Worm (Caenorhabditis elegans) whole organism, L2 larva: ENCODE data around the gene fbxc-47.

Experiments used
- F13H6.1 ChIP-seq: sonication (generic microtip); optimal IDR thresholded peaks from 2 replicates; lab custom pipeline; 2016; ENCODE audit warnings: missing genetic modification characterization, missing compliant biosample characterization
- R02D3.7 ChIP-seq: fragments of 150-350 bp; optimal IDR thresholded peaks from 2 replicates; lab custom pipeline; 2014; ENCODE audit warnings: missing biosample characterization, missing genetic modification characterization
- Y55F3AM.14 ChIP-seq: fragments of 200-800 bp; sonication (Bioruptor generic); optimal IDR thresholded peaks from 2 replicates; lab custom pipeline; 2018; ENCODE audit warnings: mild to moderate bottlenecking, missing genetic modification characterization, missing compliant biosample characterization
- ZK546.5 ChIP-seq: sonication (generic microtip); optimal IDR thresholded peaks from 2 replicates; lab custom pipeline; 2017; ENCODE audit warnings: missing biosample characterization, missing genetic modification characterization
- alr-1 ChIP-seq: fragments of 150-350 bp; optimal IDR thresholded peaks from 2 replicates; lab custom pipeline; 2014; ENCODE audit warnings: missing biosample characterization, missing genetic modification characterization
- aly-2 ChIP-seq: fragments of 150-350 bp; optimal IDR thresholded peaks from 2 replicates; lab custom pipeline; 2014; ENCODE audit warnings: missing biosample characterization, missing genetic modification characterization
- ama-1 ChIP-seq: fragments of 150-350 bp; optimal IDR thresholded peaks from 2 replicates; lab custom pipeline; 2018; ENCODE audit warnings: inconsistent platforms
- blmp-1 ChIP-seq: sonication (generic microtip); optimal IDR thresholded peaks from 2 replicates; lab custom pipeline; 2017; ENCODE audit warnings: missing genetic modification characterization, mild to moderate bottlenecking, missing compliant biosample characterization, antibody characterized with exemption, moderate library complexity; ENCODE audit not compliant: insufficient read depth
- ceh-16 ChIP-seq: fragments of 150-350 bp; optimal IDR thresholded peaks from 2 replicates; lab custom pipeline; 2014; ENCODE audit warnings: missing biosample characterization, missing genetic modification characterization
- ceh-82 ChIP-seq: fragments of 150-350 bp; optimal IDR thresholded peaks from 2 replicates; lab custom pipeline; 2014; ENCODE audit warnings: missing biosample characterization, missing genetic modification characterization
- crh-2 ChIP-seq: sonication (generic microtip); optimal IDR thresholded peaks from 2 replicates; lab custom pipeline; 2017; ENCODE audit warnings: missing biosample characterization, missing genetic modification characterization
- dmd-4 ChIP-seq: sonication (generic microtip); optimal IDR thresholded peaks from 2 replicates; lab custom pipeline; 2017; ENCODE audit warnings: missing biosample characterization, missing genetic modification characterization
- egl-27 ChIP-seq: sonication (generic microtip); optimal IDR thresholded peaks from 3 replicates; lab custom pipeline; 2017; ENCODE audit warnings: missing biosample characterization, missing genetic modification reagents, missing genetic modification characterization
- elt-3 ChIP-seq: sonication (generic microtip); optimal IDR thresholded peaks from 2 replicates; lab custom pipeline; 2017; ENCODE audit warnings: missing biosample characterization, missing genetic modification characterization
- lin-11 ChIP-seq: fragments of 150-350 bp; sonication (generic microtip); optimal IDR thresholded peaks from 2 replicates; lab custom pipeline; 2014; ENCODE audit warnings: missing biosample characterization, missing genetic modification characterization, inconsistent platforms, mixed read lengths
- lin-13 ChIP-seq: fragments of 150-350 bp; optimal IDR thresholded peaks from 2 replicates; lab custom pipeline; 2014; ENCODE audit warnings: missing biosample characterization, missing genetic modification reagents, missing genetic modification characterization
- lin-39 ChIP-seq: fragments of 150-350 bp; optimal IDR thresholded peaks from 2 replicates; lab custom pipeline; 2014; ENCODE audit warnings: missing biosample characterization, missing genetic modification reagents, missing genetic modification characterization
- lsy-2 ChIP-seq, 2 experiments: fragments of 150-350 bp in 1 of 2; sonication (generic microtip) in 1 of 2; optimal IDR thresholded peaks; 2 replicates each; lab custom pipeline; 2014 to 2017; ENCODE audit warnings: missing biosample characterization in 2 of 2, missing genetic modification characterization in 2 of 2
- mab-5 ChIP-seq: fragments of 150-350 bp; optimal IDR thresholded peaks from 2 replicates; lab custom pipeline; 2014; ENCODE audit warnings: missing biosample characterization, missing genetic modification characterization
- mbf-1 ChIP-seq: sonication (generic microtip); optimal IDR thresholded peaks from 2 replicates; lab custom pipeline; 2017; ENCODE audit warnings: missing biosample characterization, missing genetic modification characterization
- mdl-1 ChIP-seq, 2 experiments: fragments of 150-350 bp in 1 of 2; sonication (generic microtip) in 1 of 2; optimal IDR thresholded peaks; 2 replicates each; lab custom pipeline; 2017; ENCODE audit warnings: missing biosample characterization in 2 of 2, missing genetic modification characterization in 2 of 2
- nhr-10 ChIP-seq: sonication (generic microtip); optimal IDR thresholded peaks from 2 replicates; lab custom pipeline; 2017; ENCODE audit warnings: missing biosample characterization, missing genetic modification characterization
- nhr-11 ChIP-seq: fragments of 150-350 bp; optimal IDR thresholded peaks from 2 replicates; lab custom pipeline; 2014; ENCODE audit warnings: missing biosample characterization, missing genetic modification characterization
- nhr-12 ChIP-seq: fragments of 150-350 bp; optimal IDR thresholded peaks from 2 replicates; lab custom pipeline; 2014; ENCODE audit warnings: missing biosample characterization, missing genetic modification characterization
- nhr-129 ChIP-seq: fragments of 150-350 bp; optimal IDR thresholded peaks from 2 replicates; lab custom pipeline; 2014; ENCODE audit warnings: missing biosample characterization, missing genetic modification characterization
- nhr-21 ChIP-seq: fragments of 150-350 bp; optimal IDR thresholded peaks from 2 replicates; lab custom pipeline; 2014; ENCODE audit warnings: missing biosample characterization, missing genetic modification characterization
- nhr-23 ChIP-seq: fragments of 150-350 bp; optimal IDR thresholded peaks from 2 replicates; lab custom pipeline; 2014; ENCODE audit warnings: missing biosample characterization, missing genetic modification reagents, missing genetic modification characterization
- nhr-237 ChIP-seq: fragments of 150-350 bp; optimal IDR thresholded peaks from 2 replicates; lab custom pipeline; 2014; ENCODE audit warnings: missing biosample characterization, missing genetic modification characterization
- nhr-25 ChIP-seq: fragments of 150-350 bp; sonication (generic microtip); optimal IDR thresholded peaks from 3 replicates; lab custom pipeline; 2014; ENCODE audit warnings: missing biosample characterization, missing genetic modification characterization
- nhr-77 ChIP-seq: fragments of 150-350 bp; optimal IDR thresholded peaks from 2 replicates; lab custom pipeline; 2014; ENCODE audit warnings: missing biosample characterization, missing genetic modification characterization
- peb-1 ChIP-seq: fragments of 150-350 bp; optimal IDR thresholded peaks from 2 replicates; lab custom pipeline; 2014; ENCODE audit warnings: missing biosample characterization, missing genetic modification characterization
- sem-4 ChIP-seq: fragments of 150-350 bp; optimal IDR thresholded peaks from 2 replicates; lab custom pipeline; 2014; ENCODE audit warnings: missing biosample characterization, missing genetic modification reagents, missing genetic modification characterization
- sma-3 ChIP-seq: sonication (generic microtip); optimal IDR thresholded peaks from 2 replicates; lab custom pipeline; 2016; ENCODE audit warnings: missing genetic modification reagents, missing genetic modification characterization, missing compliant biosample characterization
- sma-9 ChIP-seq, 2 experiments: fragments of 150-350 bp in 1 of 2; sonication (generic microtip) in 1 of 2; optimal IDR thresholded peaks; 2 replicates each; lab custom pipeline; 2014 to 2016; ENCODE audit warnings: missing genetic modification characterization in 2 of 2, mild to moderate bottlenecking in 1 of 2, missing biosample characterization in 1 of 2, missing compliant biosample characterization in 1 of 2, missing genetic modification reagents in 1 of 2, moderate library complexity in 1 of 2
- unc-39 ChIP-seq: fragments of 150-350 bp; optimal IDR thresholded peaks from 2 replicates; lab custom pipeline; 2014; ENCODE audit warnings: missing biosample characterization, missing genetic modification characterization
- unc-55 ChIP-seq: fragments of 150-350 bp; sonication (generic microtip); optimal IDR thresholded peaks from 3 replicates; lab custom pipeline; 2014; ENCODE audit warnings: missing biosample characterization, missing genetic modification reagents, missing genetic modification characterization
- unc-62 ChIP-seq: fragments of 150-350 bp; optimal IDR thresholded peaks from 2 replicates; lab custom pipeline; 2014; ENCODE audit warnings: missing biosample characterization, missing genetic modification reagents, missing genetic modification characterization
- zag-1 ChIP-seq: fragments of 150-350 bp; optimal IDR thresholded peaks from 2 replicates; lab custom pipeline; 2014; ENCODE audit warnings: missing biosample characterization, missing genetic modification characterization
- ztf-1 ChIP-seq: fragments of 200-800 bp; sonication (Bioruptor generic); conservative IDR thresholded peaks from 2 replicates; pipeline ENCODE4 v1.3.6; 2022; ENCODE audit warnings: missing genetic modification characterization, missing compliant biosample characterization
- ztf-4 ChIP-seq: fragments of 150-350 bp; optimal IDR thresholded peaks from 2 replicates; lab custom pipeline; 2014; ENCODE audit warnings: missing biosample characterization, missing genetic modification characterization

fbxc-47 gene

DNA sequence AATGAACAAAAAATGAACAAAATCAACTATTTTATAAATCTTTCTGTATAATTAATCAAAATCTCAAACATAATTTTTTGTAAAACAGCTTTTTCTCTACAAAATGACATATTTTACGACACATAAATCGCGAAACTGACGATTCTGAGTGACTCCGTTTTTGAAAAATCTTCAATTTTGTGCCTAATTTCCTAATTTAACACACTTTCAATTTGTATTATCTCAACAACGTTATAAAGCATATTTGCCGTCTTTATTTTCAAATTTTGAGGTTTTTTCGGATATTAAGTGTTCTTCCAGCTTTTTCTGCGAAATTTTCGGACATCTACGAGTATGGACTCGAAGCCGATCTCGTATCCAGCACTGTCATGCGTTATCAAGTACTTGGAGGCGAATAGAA, at the start of gene fbxc-47:
Gene fbxc-47, plus strand, starts transcription at position 301 of the 400 bp plus-strand sequence.
- TF ChIP-seq R02D3.7 (tag; lab: Kevin White, UChicago) (no peak), lsy-2 (tag; optimal IDR thresholded peaks at IDR 0.05; lab: Kevin White, UChicago) (no peak), nhr-237 (no peak), dmd-4 (tag; lab: Kevin White, UChicago) (no peak), nhr-129 (tag; lab: Kevin White, UChicago) (no peak), lin-11 (tag; lab: Kevin White, UChicago) (no peak), ztf-1 (GFP tag; lab: Robert Waterston, UW) (no peak), peb-1 (tag; lab: Kevin White, UChicago) (no peak), mbf-1 (tag; lab: Kevin White, UChicago) (no peak), ceh-82 (tag; lab: Kevin White, UChicago) (no peak), mab-5 (tag; lab: Kevin White, UChicago) (no peak), nhr-10 (no peak), nhr-12 (no peak), sma-3 (no peak), Y55F3AM.14 (GFP tag; lab: Kevin White, UChicago) (no peak), lin-39 (tag; lab: Kevin White, UChicago) (no peak), ama-1 (no peak)

- TF ChIP-seq nhr-21 (no peak), egl-27 (tag; lab: Kevin White, UChicago) (no peak), F13H6.1 (tag; lab: Kevin White, UChicago) (no peak), mab-5 (tag; lab: Kevin White, UChicago) (no peak), nhr-25 (tag; lab: Kevin White, UChicago) (no peak), ztf-4 (tag; lab: Kevin White, UChicago) (no peak), nhr-129 (tag; lab: Kevin White, UChicago) (no peak), crh-2 (tag; lab: Kevin White, UChicago) (no peak), lin-39 (tag; lab: Kevin White, UChicago) (no peak), zag-1 (no peak), aly-2 (tag; lab: Kevin White, UChicago) (no peak), sem-4 (tag; lab: Kevin White, UChicago) (no peak)
Observed at ce11 chrIV:3755921-3756320, 49.4 kb upstream of the fbxc-47 start, which contains the start of gene best-20. TSS of gene best-20 (plus strand) at chrIV:3756221.

ce11 chrIV:3759823-3760222, 45.5 kb upstream of the fbxc-47 start:
- no peak for TF ChIP-seq nhr-11
- no peak for TF ChIP-seq ZK546.5
- TF ChIP-seq sma-3 = no peak
- TF ChIP-seq ztf-4 (tag; lab: Kevin White, UChicago) = no peak
- TF ChIP-seq alr-1 = no peak
- TF ChIP-seq unc-55 (GFP tag; lab: Kevin White, UChicago) = no peak
- TF ChIP-seq mdl-1 (tag; optimal IDR thresholded peaks at IDR 0.05; lab: Kevin White, UChicago) = no peak
- TF ChIP-seq peb-1 (tag; lab: Kevin White, UChicago) = no peak
- TF ChIP-seq zag-1 = no peak
- no peak for TF ChIP-seq mab-5 (tag; lab: Kevin White, UChicago)

DNA sequence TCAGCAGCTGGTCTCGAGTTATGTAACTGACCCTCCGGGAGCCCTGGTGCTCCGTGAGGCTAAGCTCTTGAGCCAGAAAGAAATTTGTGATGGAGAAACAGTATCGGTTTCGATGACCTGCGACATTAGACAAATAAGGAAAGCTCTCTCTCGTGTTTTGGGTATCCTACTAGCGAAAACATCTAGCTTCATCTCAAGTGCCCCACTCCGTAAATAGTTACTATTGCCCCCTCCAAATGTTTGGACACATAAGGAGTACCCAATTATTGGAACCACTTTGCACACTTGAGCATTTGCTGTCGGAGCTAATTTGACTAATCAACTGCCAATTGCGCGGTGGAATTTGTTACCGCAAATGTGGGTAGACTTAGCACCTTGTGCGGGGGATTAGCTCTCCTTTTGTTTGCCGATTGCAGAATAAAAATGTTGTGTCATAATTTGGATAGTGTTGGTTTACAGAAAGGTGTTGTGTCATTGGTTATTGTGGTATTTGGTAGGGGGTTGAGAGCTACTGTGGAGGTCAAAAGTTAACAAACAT, 41.2 kb upstream of the fbxc-47 start:
- TF ChIP-seq elt-3 (tag; lab: Kevin White, UChicago) (no peak), nhr-25 (tag; lab: Kevin White, UChicago) (no peak), crh-2 (tag; lab: Kevin White, UChicago) (no peak), unc-39 (tag; lab: Kevin White, UChicago) (no peak), nhr-23 (tag; lab: Kevin White, UChicago) (no peak), ceh-82 (tag; lab: Kevin White, UChicago) (no peak), mbf-1 (tag; lab: Kevin White, UChicago) (no peak), lsy-2 (tag; optimal IDR thresholded peaks at IDR 0.05; lab: Kevin White, UChicago) (no peak), ama-1 (no peak), R02D3.7 (tag; lab: Kevin White, UChicago) (no peak), sma-9 (GFP tag; optimal IDR thresholded peaks at IDR 0.05; lab: Kevin White, UChicago) (no peak), sma-9 (tag; optimal IDR thresholded peaks at IDR 0.05; lab: Kevin White, UChicago) (no peak), ztf-1 (GFP tag; lab: Robert Waterston, UW) (no peak), unc-62 (GFP tag; lab: Kevin White, UChicago) (no peak), lin-13 (GFP tag; lab: Kevin White, UChicago) (no peak), ceh-16 (no peak), ztf-4 (tag; lab: Kevin White, UChicago) (no peak), blmp-1 (no peak), nhr-21 (no peak), nhr-77 (no peak), dmd-4 (tag; lab: Kevin White, UChicago) (no peak)
